Worm (Caenorhabditis elegans): ENCODE data around the gene rpb-8.

DNA sequence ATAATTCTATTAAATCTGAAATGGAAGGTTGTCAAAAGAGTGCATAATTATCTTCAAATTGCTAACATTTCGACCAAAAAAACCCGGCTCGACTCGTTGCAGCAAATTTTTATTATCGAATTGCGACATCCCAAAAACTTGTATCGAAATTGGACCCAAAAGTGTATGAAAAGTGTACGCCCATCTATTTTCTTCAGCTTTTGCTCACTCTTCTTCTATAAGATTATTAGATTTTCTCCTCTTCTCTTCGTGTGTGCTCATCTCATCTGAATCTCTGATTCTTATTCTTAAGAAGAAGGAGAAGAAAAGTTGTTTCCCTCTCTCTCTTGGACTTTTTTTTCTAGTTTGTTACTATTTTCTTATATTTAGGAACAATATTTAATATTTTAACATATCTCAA, 49.4 kb upstream of the rpb-8 start:
- TF ChIP-seq elt-3 (tag; optimal IDR thresholded peaks at IDR 0.05) (no peak), nhr-6 (tag; optimal IDR thresholded peaks at IDR 0.05) (no peak), snpc-4 (tag; optimal IDR thresholded peaks at IDR 0.05) (no peak), lin-13 (GFP tag; optimal IDR thresholded peaks at IDR 0.05) (no peak), ceh-82 (tag; optimal IDR thresholded peaks at IDR 0.05) (no peak), lsy-2 (tag; optimal IDR thresholded peaks at IDR 0.05) (peak in 1 of 2 experiments; percentile 26), nhr-237 (tag; optimal IDR thresholded peaks at IDR 0.05) (no peak), ama-1 (optimal IDR thresholded peaks at IDR 0.05) (no peak), mdl-1 (tag; optimal IDR thresholded peaks at IDR 0.05) (no peak), zag-1 (tag; optimal IDR thresholded peaks at IDR 0.05) (peak; percentile 49), fos-1 (tag; optimal IDR thresholded peaks at IDR 0.05) (no peak), nhr-25 (tag; optimal IDR thresholded peaks at IDR 0.05) (no peak), aly-2 (tag; optimal IDR thresholded peaks at IDR 0.05) (no peak), ceh-16 (tag; optimal IDR thresholded peaks at IDR 0.05) (no peak)
